Worm (Caenorhabditis elegans): ENCODE data around the gene ZK228.1.

The ZK228.1 gene

DNA sequence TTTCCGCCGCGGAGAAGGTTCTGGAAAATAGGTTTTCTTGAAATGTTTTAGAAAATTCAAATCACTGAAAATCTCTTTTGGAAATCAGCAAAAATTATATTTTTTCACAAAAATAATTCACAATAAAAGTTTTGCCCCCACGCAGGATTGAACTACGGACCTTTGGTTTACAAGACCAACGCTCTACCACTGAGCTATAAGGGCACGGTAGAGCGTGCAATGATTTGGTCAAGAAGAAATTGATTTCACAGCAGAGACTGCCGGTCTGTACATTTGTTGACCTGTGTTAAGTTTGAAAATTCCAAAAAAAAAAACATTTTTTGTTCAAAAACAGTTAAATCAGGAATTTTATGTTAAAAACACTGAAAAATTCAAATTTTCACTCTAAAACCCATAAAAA lies 31.9 kb upstream of the ZK228.1 start (continued):
- TF ChIP-seq lin-54 (GFP tag; optimal IDR thresholded peaks at IDR 0.05) (peak; percentile 19), ceh-79 (tag; optimal IDR thresholded peaks at IDR 0.05) (no peak), mes-4 (tag; optimal IDR thresholded peaks at IDR 0.05) (no peak), snpc-3.4 (tag; optimal IDR thresholded peaks at IDR 0.05) (peak; percentile 45), Y53F4B.3 (GFP tag; IDR thresholded peaks at IDR 0.05) (no peak; the same call in 1 of the 2 replicates), F23B12.7 (tag; optimal IDR thresholded peaks at IDR 0.05; ENCODE audit: insufficient read depth) (peak; percentile 23), ceh-27 (GFP tag; optimal IDR thresholded peaks at IDR 0.05) (no peak), T07F8.4 (tag; optimal IDR thresholded peaks at IDR 0.05) (peak; percentile 1), zfh-2 (GFP tag; conservative IDR thresholded peaks at IDR 0.05) (no peak), athp-1 (tag; optimal IDR thresholded peaks at IDR 0.05) (no peak)

DNA sequence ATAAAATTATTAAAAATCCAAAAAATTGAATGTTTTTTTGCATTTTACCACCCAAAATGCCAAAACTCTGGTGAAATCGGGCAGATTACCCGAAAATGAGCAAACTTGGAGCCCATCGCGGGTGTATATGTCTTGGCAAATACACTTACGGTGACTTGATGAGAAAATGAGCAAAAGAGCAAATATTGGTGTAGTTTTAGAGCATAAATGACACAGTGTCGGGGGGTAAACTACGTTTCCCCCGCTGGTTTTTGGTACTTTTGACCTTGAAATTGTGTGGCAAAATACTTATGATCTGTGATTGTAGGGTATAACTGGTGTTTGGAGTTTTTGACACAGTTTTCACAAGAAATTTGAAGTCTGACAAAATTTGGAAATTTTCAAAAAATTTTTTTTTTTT lies 31.3 kb upstream of the ZK228.1 start, which contains the start of gene ZK262.2:
ZK262.2 (minus strand) TSS at position 101 of the 400 bp plus-strand sequence.
- TF ChIP-seq C17E4.6 (GFP tag; IDR thresholded peaks at IDR 0.05) (no peak), ceh-79 (tag; optimal IDR thresholded peaks at IDR 0.05) (no peak), B0035.1 (tag; optimal IDR thresholded peaks at IDR 0.05) (no peak), cebp-1 (GFP tag; IDR thresholded peaks at IDR 0.05) (no peak), cebp-1 (tag; optimal IDR thresholded peaks at IDR 0.05) (no peak), aptf-3 (GFP tag; IDR thresholded peaks at IDR 0.05) (no peak), Y95B8A.8 (GFP tag; IDR thresholded peaks at IDR 0.05) (no peak), mxl-1 (tag; optimal IDR thresholded peaks at IDR 0.05) (no peak), F22D6.2 (tag; optimal IDR thresholded peaks at IDR 0.05) (no peak), attf-6 (GFP tag; IDR thresholded peaks at IDR 0.05) (no peak)

DNA sequence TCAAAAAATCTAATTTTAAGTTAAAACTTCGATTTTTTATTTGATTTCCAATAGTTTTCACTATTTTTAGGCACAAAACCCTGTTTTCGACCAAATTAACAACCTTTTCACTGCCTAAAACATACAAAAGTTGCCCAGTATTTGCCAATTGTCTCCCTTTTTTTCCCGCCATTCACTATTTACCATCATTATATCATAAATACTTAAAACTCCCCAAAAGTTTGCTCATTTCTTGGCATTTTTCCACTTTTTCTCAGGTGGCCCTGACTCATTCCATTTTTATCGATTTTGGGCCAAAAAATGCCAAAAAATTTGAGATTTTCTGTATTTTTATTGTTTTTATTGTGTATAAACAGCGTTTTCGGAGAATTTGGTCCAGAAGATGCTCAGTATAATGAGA lies 30.2 kb upstream of the ZK228.1 start, which contains the start of gene txt-8:
txt-8 (plus strand) TSS at position 301 of the 400 bp plus-strand sequence.
- no peak for TF ChIP-seq ets-4 (GFP tag; optimal IDR thresholded peaks at IDR 0.05)
- no peak for TF ChIP-seq nhr-90 (tag; optimal IDR thresholded peaks at IDR 0.05)
- no peak for TF ChIP-seq lag-1 (GFP tag; IDR thresholded peaks at IDR 0.05)
- TF ChIP-seq tlf-1 (GFP tag; optimal IDR thresholded peaks at IDR 0.05) = no peak
- TF ChIP-seq B0035.1 (tag; optimal IDR thresholded peaks at IDR 0.05) = no peak
- no peak for TF ChIP-seq lin-26 (GFP tag; IDR thresholded peaks at IDR 0.05)
- TF ChIP-seq lir-1 (GFP tag; conservative IDR thresholded peaks at IDR 0.05) = no peak
- no peak for TF ChIP-seq lsy-27 (tag; optimal IDR thresholded peaks at IDR 0.05; ENCODE audit: borderline replicate concordance, insufficient read depth)
- no peak for TF ChIP-seq nfya-2 (GFP tag; IDR thresholded peaks at IDR 0.05)
- TF ChIP-seq madf-10 (tag; optimal IDR thresholded peaks at IDR 0.05) = no peak
- no peak for TF ChIP-seq D2030.7 (GFP tag; IDR thresholded peaks at IDR 0.05)
- TF ChIP-seq F33H1.4 (GFP tag; IDR thresholded peaks at IDR 0.05) = no peak

DNA sequence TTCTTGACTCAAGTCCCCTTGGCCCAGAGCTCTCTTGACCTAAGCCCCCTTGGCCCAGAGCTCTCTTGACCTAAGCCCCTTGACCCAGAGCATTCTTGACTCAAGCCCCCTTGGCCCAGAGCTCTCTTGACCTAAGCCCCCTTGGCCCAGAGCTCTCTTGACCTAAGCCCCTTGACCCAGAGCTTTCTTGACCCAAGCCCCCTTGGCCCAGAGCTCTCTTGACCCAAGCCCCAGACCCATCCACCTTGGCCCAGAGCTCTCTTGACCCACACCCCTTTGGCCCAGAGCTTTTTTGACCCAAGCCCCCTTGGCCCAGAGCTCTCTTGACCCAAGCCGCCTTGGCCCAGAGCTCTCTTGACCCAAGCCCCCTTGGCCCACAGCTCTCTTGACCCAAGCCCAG lies 28.3 kb upstream of the ZK228.1 start:
- TF ChIP-seq zfh-2 (GFP tag; conservative IDR thresholded peaks at IDR 0.05) (peak; percentile 47; the same call in 1 of the 2 replicates), egrh-3 (GFP tag; IDR thresholded peaks at IDR 0.05) (peak; percentile 76; the same call in 1 of the 2 replicates), hsf-1 (GFP tag; IDR thresholded peaks at IDR 0.05) (0 out of 2 replicates have a peak, but pooled peaks have one; percentile 7)

DNA sequence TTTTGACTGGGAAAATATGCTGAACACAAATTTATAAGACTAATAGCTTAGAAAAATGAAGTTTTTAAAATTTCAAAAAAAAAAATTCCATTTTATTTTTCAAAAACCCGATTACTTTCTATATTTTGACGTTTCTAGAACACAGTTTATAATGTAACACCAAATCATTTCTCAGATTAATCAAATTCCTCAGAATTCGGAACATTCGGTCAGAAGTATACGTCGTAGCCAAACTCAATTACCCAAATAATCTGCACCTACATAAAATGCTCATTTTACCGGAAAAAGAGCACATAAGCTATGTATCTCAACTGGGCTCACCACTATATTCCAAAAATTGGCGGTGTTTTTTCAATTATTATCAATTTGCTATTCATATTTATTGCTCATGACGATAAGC lies 23.4 kb upstream of the ZK228.1 start, which contains the start of gene srj-26:
srj-26 (plus strand) TSS at position 301 of the 400 bp plus-strand sequence.
- TF ChIP-seq bed-2 (GFP tag; IDR thresholded peaks at IDR 0.05) (no peak), T26A5.8 (tag; optimal IDR thresholded peaks at IDR 0.05) (no peak), somi-1 (GFP tag; optimal IDR thresholded peaks at IDR 0.05) (no peak), cebp-1 (GFP tag; IDR thresholded peaks at IDR 0.05) (no peak), cebp-1 (tag; optimal IDR thresholded peaks at IDR 0.05) (no peak), ztf-18 (tag; optimal IDR thresholded peaks at IDR 0.05) (no peak), rec-8 (tag; optimal IDR thresholded peaks at IDR 0.05) (no peak), ets-4 (GFP tag; optimal IDR thresholded peaks at IDR 0.05) (no peak), ekl-4 (GFP tag; IDR thresholded peaks at IDR 0.05) (no peak), lin-35 (GFP tag; optimal IDR thresholded peaks at IDR 0.05) (no peak), F55B11.4 (tag; optimal IDR thresholded peaks at IDR 0.05; ENCODE audit: borderline replicate concordance, insufficient read depth) (no peak), snpc-1.1 (tag; optimal IDR thresholded peaks at IDR 0.05; ENCODE audit: insufficient read depth) (no peak), K11D2.4 (GFP tag; IDR thresholded peaks at IDR 0.05) (no peak), chd-7 (tag; optimal IDR thresholded peaks at IDR 0.05) (no peak)
